Worm (Caenorhabditis elegans) whole organism, L4/young adult: ENCODE measurements around the gene C33D9.6.

ENCODE experiments used
- W03F9.2 ChIP-seq: fragments of 150-350 bp; optimal IDR thresholded peaks from 2 replicates; lab custom pipeline; 2014; ENCODE audit warnings: missing biosample characterization, missing genetic modification characterization
- dao-5 ChIP-seq: sonication (generic microtip); optimal IDR thresholded peaks from 2 replicates; lab custom pipeline; 2016; ENCODE audit warnings: missing genotype, missing genetic modification characterization, moderate library complexity, missing compliant biosample characterization
- him-1 ChIP-seq: sonication (generic microtip); optimal IDR thresholded peaks from 2 replicates; lab custom pipeline; 2016; ENCODE audit warnings: missing genotype, missing genetic modification reagents, missing genetic modification characterization, missing compliant biosample characterization

- TF ChIP-seq W03F9.2 (tag; lab: Kevin White, UChicago): no peak
- no peak for TF ChIP-seq him-1 (tag; lab: Kevin White, UChicago)
- no peak for TF ChIP-seq dao-5 (tag; lab: Kevin White, UChicago)
Observed at ce11 chrIV:8748967-8749366, 29.0 kb downstream of the C33D9.6 start.
